Worm (Caenorhabditis elegans) whole organism, L1 larva: ENCODE measurements around the gene R08E5.1.

Experiments
- ceh-88 ChIP-seq: fragments of 200-800 bp; sonication (Bioruptor generic); IDR thresholded peaks from 2 replicates; pipeline ENCODE4 v1.3.6; 2022; ENCODE audit warnings: missing genetic modification characterization, missing compliant biosample characterization
- ces-1 ChIP-seq: fragments of 150-350 bp; optimal IDR thresholded peaks from 2 replicates; lab custom pipeline; 2014; ENCODE audit warnings: missing biosample characterization, missing genetic modification reagents, missing genetic modification characterization
- efl-3 ChIP-seq: fragments of 200-800 bp; sonication (Bioruptor generic); optimal IDR thresholded peaks from 2 replicates; lab custom pipeline; 2018; ENCODE audit warnings: mild to moderate bottlenecking, missing genetic modification characterization, missing compliant biosample characterization
- jun-1 ChIP-seq: fragments of 150-350 bp; optimal IDR thresholded peaks from 2 replicates; lab custom pipeline; 2014; ENCODE audit warnings: missing biosample characterization, missing genetic modification reagents, missing genetic modification characterization
- lin-39 ChIP-seq: fragments of 150-350 bp; optimal IDR thresholded peaks from 2 replicates; lab custom pipeline; 2014; ENCODE audit warnings: missing biosample characterization, missing genetic modification reagents, missing genetic modification characterization
- nhr-237 ChIP-seq: fragments of 150-350 bp; optimal IDR thresholded peaks from 2 replicates; lab custom pipeline; 2014; ENCODE audit warnings: missing biosample characterization, missing genetic modification characterization
- pqm-1 ChIP-seq: sonication (generic microtip); optimal IDR thresholded peaks from 3 replicates; lab custom pipeline; 2017; ENCODE audit warnings: missing biosample characterization, missing genetic modification characterization
- ztf-4 ChIP-seq: fragments of 150-350 bp; optimal IDR thresholded peaks from 2 replicates; lab custom pipeline; 2014; ENCODE audit warnings: missing biosample characterization, missing genetic modification characterization

DNA sequence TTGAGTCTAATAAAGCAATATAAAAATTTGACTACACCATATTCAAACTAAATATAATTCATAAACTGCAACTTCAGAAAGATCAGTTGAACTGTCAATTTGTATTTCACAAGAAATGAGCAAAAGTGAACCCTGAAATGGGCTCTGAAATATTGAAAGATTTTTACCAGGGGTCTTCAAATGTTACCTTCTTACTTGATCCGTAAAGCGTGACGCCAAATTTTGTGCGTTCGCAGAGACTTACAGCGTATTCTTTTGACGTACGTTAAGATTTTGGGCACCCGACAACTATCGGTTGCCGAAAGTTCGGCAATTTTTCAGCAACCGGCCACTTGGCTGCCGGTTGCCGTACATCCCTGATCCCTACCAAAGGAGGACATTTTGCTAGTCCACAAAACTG is 38.7 kb upstream of the R08E5.1 start:
- no peak for TF ChIP-seq efl-3 (GFP tag; lab: Kevin White, UChicago)
- TF ChIP-seq ceh-88 (GFP tag; lab: Robert Waterston, UW) = no peak
- TF ChIP-seq lin-39 (tag; lab: Kevin White, UChicago) = no peak
- TF ChIP-seq pqm-1 = no peak
- TF ChIP-seq ztf-4 = no peak
- TF ChIP-seq nhr-237 (tag; lab: Kevin White, UChicago) = no peak
- TF ChIP-seq ces-1 = no peak
- no peak for TF ChIP-seq jun-1 (tag; lab: Kevin White, UChicago)
